Worm (Caenorhabditis elegans) whole organism, L2 larva: ENCODE data around the gene drh-1.

Experiments used
- ama-1 ChIP-seq: fragments of 150-350 bp; optimal IDR thresholded peaks from 2 replicates; lab custom pipeline; 2018; ENCODE audit warnings: inconsistent platforms
- nhr-11 ChIP-seq: fragments of 150-350 bp; optimal IDR thresholded peaks from 2 replicates; lab custom pipeline; 2014; ENCODE audit warnings: missing biosample characterization, missing genetic modification characterization
- unc-55 ChIP-seq: fragments of 150-350 bp; sonication (generic microtip); optimal IDR thresholded peaks from 3 replicates; lab custom pipeline; 2014; ENCODE audit warnings: missing biosample characterization, missing genetic modification reagents, missing genetic modification characterization

DNA sequence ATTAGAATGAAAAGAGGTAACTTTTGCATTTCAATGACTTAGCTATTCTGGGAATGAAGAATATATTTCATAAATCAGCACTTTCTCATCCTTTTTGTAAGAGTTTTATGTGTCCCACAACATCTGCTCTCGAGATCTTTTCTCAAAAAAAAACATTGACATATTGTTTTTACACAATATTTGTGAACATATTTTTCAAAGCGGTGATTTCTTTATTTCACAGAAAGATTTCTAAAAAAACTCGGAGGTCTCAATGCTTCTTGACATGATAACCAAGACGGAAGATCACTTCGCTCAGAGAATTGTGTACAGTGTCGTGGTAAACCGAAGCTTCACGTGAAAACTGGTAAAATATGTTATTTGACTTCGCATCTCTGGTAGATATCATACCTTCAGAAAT, 17.2 kb downstream of the drh-1 start, which contains the start of gene F38A5.22:
- TF ChIP-seq nhr-11 (tag; lab: Kevin White, UChicago), result no peak
- TF ChIP-seq ama-1, result no peak
- TF ChIP-seq unc-55, result no peak
